Fruit fly (Drosophila melanogaster): ENCODE results near the gene CG17239.

DNA sequence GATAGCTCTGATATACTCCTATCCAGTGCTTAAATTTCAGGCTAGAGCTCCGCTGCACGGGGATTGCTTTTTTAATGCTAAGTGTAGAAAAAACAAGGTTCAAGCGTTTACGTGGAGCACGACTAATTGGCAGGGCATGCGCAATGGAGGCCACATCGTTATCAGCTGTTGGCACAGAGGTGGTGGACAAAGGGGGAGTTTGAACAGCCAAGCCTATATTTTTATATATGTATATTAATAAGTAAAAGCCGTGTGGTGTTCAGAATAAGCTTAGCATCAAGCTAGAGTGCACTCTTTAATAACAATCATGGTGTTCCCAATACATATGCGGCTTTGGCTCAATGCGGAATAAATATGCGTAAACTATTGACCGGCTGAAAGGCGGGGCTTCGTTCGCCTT lies 39.7 kb downstream of the CG17239 start, which contains the start of gene CG15385:
- TF ChIP-seq rn (GFP tag; IDR thresholded peaks at IDR 0.05) (no peak), CG14655 (GFP tag; optimal IDR thresholded peaks at IDR 0.05) (no peak), Pif1A (GFP tag; optimal IDR thresholded peaks at IDR 0.05) (no peak), fd96Ca (GFP tag; IDR thresholded peaks at IDR 0.05) (no peak), CG10348 (GFP tag; IDR thresholded peaks at IDR 0.05) (no peak), CG13204 (GFP tag; optimal IDR thresholded peaks at IDR 0.05) (no peak), gl (tag; optimal IDR thresholded peaks at IDR 0.05) (no peak), CG9948 (tag; optimal IDR thresholded peaks at IDR 0.05) (no peak), CG15710 (tag; optimal IDR thresholded peaks at IDR 0.05) (no peak), EcR (GFP tag; optimal IDR thresholded peaks at IDR 0.05) (no peak)

Measured in whole organism, pupa.